Fruit fly (Drosophila melanogaster): ENCODE results near the gene Fum4.

Fum4 gene

dm6 chr2L:10226724-10227407, 35.6 kb upstream of the Fum4 start, which contains the start of gene CG5708 (continued):
- TF ChIP-seq CG1832 (GFP tag; optimal IDR thresholded peaks at IDR 0.05) (no peak), CG1233 (GFP tag; optimal IDR thresholded peaks at IDR 0.05) (no peak), B-H2 (GFP tag; optimal IDR thresholded peaks at IDR 0.05) (peak; percentile 35), phol (tag; optimal IDR thresholded peaks at IDR 0.05) (peak; percentile 48), Chrac-16 (GFP tag; optimal IDR thresholded peaks at IDR 0.05) (no peak), CG17361 (GFP tag; IDR thresholded peaks at IDR 0.05) (peak; percentile 66; the same call in 2 of the 3 replicates), Max (GFP tag; optimal IDR thresholded peaks at IDR 0.05) (no peak), Nf-YC (tag; optimal IDR thresholded peaks at IDR 0.05) (peak; percentile 47), NFAT (GFP tag; IDR thresholded peaks at IDR 0.05) (no peak), Side (GFP tag; optimal IDR thresholded peaks at IDR 0.05) (no peak), CG2120 (GFP tag; optimal IDR thresholded peaks at IDR 0.05) (peak; percentile 37), CG9215 (GFP tag; IDR thresholded peaks at IDR 0.05) (no peak), CG17802 (tag; optimal IDR thresholded peaks at IDR 0.05) (peak; percentile 82), CoRest (tag; optimal IDR thresholded peaks at IDR 0.05) (peak; percentile 35), zf30C (GFP tag; optimal IDR thresholded peaks at IDR 0.05) (no peak), insv (GFP tag; optimal IDR thresholded peaks at IDR 0.05) (no peak), Atf6 (GFP tag; IDR thresholded peaks at IDR 0.05) (0 out of 2 replicates have a peak, but pooled peaks have one; percentile 17), CG16813 (GFP tag; IDR thresholded peaks at IDR 0.05; ENCODE audit: partially characterized antibody) (peak; percentile 58), bcd (GFP tag; optimal IDR thresholded peaks at IDR 0.05) (no peak), CG2875 (GFP tag; optimal IDR thresholded peaks at IDR 0.05) (no peak), dm (GFP tag; optimal IDR thresholded peaks at IDR 0.05) (no peak), Poxn (GFP tag; IDR thresholded peaks at IDR 0.05) (no peak), Scr (GFP tag; IDR thresholded peaks at IDR 0.05; ENCODE audit: partially characterized antibody) (peak; percentile 59), Ets65A (GFP tag) (peak; percentile 13), HLH54F (GFP tag; optimal IDR thresholded peaks at IDR 0.05) (peak; percentile 5), cad (GFP tag; optimal IDR thresholded peaks at IDR 0.05) (no peak), seq (GFP tag; IDR thresholded peaks at IDR 0.05) (no peak), unc-4 (GFP tag; IDR thresholded peaks at IDR 0.05; ENCODE audit: partially characterized antibody) (peak; percentile 47; the same call in 1 of the 2 replicates), Sry-β (GFP tag; optimal IDR thresholded peaks at IDR 0.05) (peak; percentile 92), CG13424 (tag; optimal IDR thresholded peaks at IDR 0.05) (peak; percentile 34), jing (GFP tag; optimal IDR thresholded peaks at IDR 0.05) (no peak), NfI (GFP tag; optimal IDR thresholded peaks at IDR 0.05) (peak; percentile 33), CG10366 (GFP tag; IDR thresholded peaks at IDR 0.05) (peak; percentile 58; the same call in 1 of the 2 replicates), CG4424 (GFP tag; optimal IDR thresholded peaks at IDR 0.05) (peak; percentile 6), pfk (GFP tag; optimal IDR thresholded peaks at IDR 0.05) (peak; percentile 86), CG2129 (GFP tag; IDR thresholded peaks at IDR 0.05; ENCODE audit: partially characterized antibody) (no peak), CG4328 (GFP tag; optimal IDR thresholded peaks at IDR 0.05) (no peak), CG18476 (GFP tag; optimal IDR thresholded peaks at IDR 0.05) (no peak), NC2α (GFP tag; optimal IDR thresholded peaks at IDR 0.05) (no peak), Oli (tag; optimal IDR thresholded peaks at IDR 0.05) (no peak), Bgb (GFP tag; IDR thresholded peaks at IDR 0.05; ENCODE audit: partially characterized antibody) (peak; percentile 52; the same call in 1 of the 2 replicates)

All from whole organism, embryonic.